Fruit fly (Drosophila melanogaster): ENCODE data around the gene CG4577.

DNA sequence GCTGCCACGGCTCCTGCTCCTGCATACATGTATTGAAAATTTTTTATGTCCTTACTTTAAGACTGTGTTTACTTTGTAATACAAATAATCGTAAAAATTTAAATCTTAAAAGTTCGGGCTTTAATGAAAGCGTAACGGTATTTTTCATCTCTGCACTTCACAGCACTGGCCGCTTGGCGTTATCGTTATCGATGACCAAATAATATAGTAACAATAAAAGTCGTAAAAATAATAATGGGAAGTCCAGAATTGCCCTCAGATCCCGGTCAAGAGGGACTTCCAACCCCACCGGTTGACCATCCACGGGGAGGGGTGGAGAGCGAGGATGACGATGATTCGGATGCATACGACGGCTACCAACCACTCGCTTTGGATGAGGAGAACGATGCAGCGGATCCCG lies 31.8 kb downstream of the CG4577 start, which contains the start of gene CG14341:
- TF ChIP-seq CG10669 (GFP tag; optimal IDR thresholded peaks at IDR 0.05) (no peak), esn (GFP tag; optimal IDR thresholded peaks at IDR 0.05) (peak; percentile 26), Sox102F (GFP tag; optimal IDR thresholded peaks at IDR 0.05) (no peak), Hr4 (GFP tag; optimal IDR thresholded peaks at IDR 0.05) (no peak), CG34406 (GFP tag; optimal IDR thresholded peaks at IDR 0.05) (no peak), CG8119 (GFP tag; IDR thresholded peaks at IDR 0.05) (no peak), CG6854 (GFP tag; optimal IDR thresholded peaks at IDR 0.05) (no peak), Blimp-1 (GFP tag; optimal IDR thresholded peaks at IDR 0.05) (no peak), CG6808 (GFP tag; optimal IDR thresholded peaks at IDR 0.05) (no peak), CG4318 (GFP tag; optimal IDR thresholded peaks at IDR 0.05) (no peak)
